Worm (Caenorhabditis elegans) whole organism, L1 larva: ENCODE results near the gene H20E11.1.
"Not testable (repeated sequence)": the region's sequence is repeated elsewhere in the genome, so short reads cannot be mapped to it uniquely, and the experiment has no call there.

Experiments
- C04F5.9 ChIP-seq: sonication (generic microtip); optimal IDR thresholded peaks from 2 replicates; lab custom pipeline; 2016; ENCODE audit warnings: missing genetic modification characterization, missing compliant biosample characterization
- C34B4.2 ChIP-seq: sonication (generic microtip); optimal IDR thresholded peaks from 2 replicates; lab custom pipeline; 2017; ENCODE audit warnings: mild to moderate bottlenecking, missing genetic modification characterization, missing compliant biosample characterization
- ama-1 ChIP-seq: fragments of 150-350 bp; optimal IDR thresholded peaks from 2 replicates; lab custom pipeline; 2014
- blmp-1 ChIP-seq: fragments of 150-350 bp; optimal IDR thresholded peaks from 2 replicates; lab custom pipeline; 2014; ENCODE audit warnings: missing biosample characterization, missing genetic modification characterization
- ceh-63 ChIP-seq: fragments of 200-800 bp; sonication (Bioruptor generic); optimal IDR thresholded peaks from 2 replicates; lab custom pipeline; 2018; ENCODE audit warnings: mild to moderate bottlenecking, missing genetic modification characterization, missing compliant biosample characterization
- ceh-82 ChIP-seq, 3 experiments: fragments of 150-350 bp in 1 of 3; sonication (generic microtip) in 2 of 3; optimal IDR thresholded peaks; 2 replicates each; lab custom pipeline; 2014 to 2017; ENCODE audit warnings: missing biosample characterization in 3 of 3, missing genetic modification characterization in 3 of 3
- ceh-90 ChIP-seq: sonication (generic microtip); optimal IDR thresholded peaks from 2 replicates; lab custom pipeline; 2016; ENCODE audit warnings: missing genetic modification characterization, missing compliant biosample characterization
- ces-1 ChIP-seq: fragments of 150-350 bp; optimal IDR thresholded peaks from 2 replicates; lab custom pipeline; 2014; ENCODE audit warnings: missing biosample characterization, missing genetic modification reagents, missing genetic modification characterization
- efl-1 ChIP-seq, 4 experiments: fragments of 150-350 bp; optimal IDR thresholded peaks in 3 of 4; peaks in 1 of 4; 1 replicate in 1 of 4; 2 replicates in 3 of 4; lab custom pipeline; 2014; ENCODE audit warnings: missing biosample characterization in 2 of 4, missing genetic modification characterization in 2 of 4, missing genetic modification reagents in 2 of 4
- efl-3 ChIP-seq: fragments of 200-800 bp; sonication (Bioruptor generic); optimal IDR thresholded peaks from 2 replicates; lab custom pipeline; 2018; ENCODE audit warnings: mild to moderate bottlenecking, missing genetic modification characterization, missing compliant biosample characterization
- egl-27 ChIP-seq, 2 experiments: fragments of 150-350 bp in 1 of 2; sonication (generic microtip); optimal IDR thresholded peaks; 3 replicates each; lab custom pipeline; 2017 to 2018; ENCODE audit warnings: missing biosample characterization in 2 of 2, missing genetic modification characterization in 2 of 2, missing genetic modification reagents in 2 of 2
- elt-2 ChIP-seq: sonication (generic microtip); optimal IDR thresholded peaks from 2 replicates; lab custom pipeline; 2016; ENCODE audit warnings: missing genetic modification characterization, mild to moderate bottlenecking, inconsistent platforms, missing compliant biosample characterization, missing genetic modification reagents
- elt-3 ChIP-seq, 6 experiments: fragments of 150-350 bp in 1 of 6; sonication (generic microtip); optimal IDR thresholded peaks; 2 replicates each; lab custom pipeline; 2017 to 2018; ENCODE audit warnings: missing biosample characterization in 6 of 6, missing genetic modification characterization in 6 of 6, inconsistent platforms in 1 of 6
- fos-1 ChIP-seq: fragments of 150-350 bp; optimal IDR thresholded peaks from 2 replicates; lab custom pipeline; 2014; ENCODE audit warnings: missing biosample characterization, missing genetic modification characterization
- hlh-17 ChIP-seq: fragments of 200-800 bp; sonication (Bioruptor generic); optimal IDR thresholded peaks from 2 replicates; lab custom pipeline; 2018; ENCODE audit warnings: missing genetic modification characterization, mild to moderate bottlenecking, missing compliant biosample characterization, moderate library complexity, borderline replicate concordance
- hlh-4 ChIP-seq: sonication (generic microtip); optimal IDR thresholded peaks from 2 replicates; lab custom pipeline; 2016; ENCODE audit warnings: mild to moderate bottlenecking, missing genetic modification characterization, missing compliant biosample characterization
- isw-1 ChIP-seq: fragments of 200-800 bp; sonication (Bioruptor generic); IDR thresholded peaks from 2 replicates; pipeline ENCODE4 v1.3.6; 2022; ENCODE audit warnings: missing genetic modification characterization, missing compliant biosample characterization
- jun-1 ChIP-seq: fragments of 150-350 bp; optimal IDR thresholded peaks from 2 replicates; lab custom pipeline; 2014; ENCODE audit warnings: missing biosample characterization, missing genetic modification reagents, missing genetic modification characterization
- lin-13 ChIP-seq: fragments of 150-350 bp; optimal IDR thresholded peaks from 2 replicates; lab custom pipeline; 2014; ENCODE audit warnings: missing biosample characterization, missing genetic modification reagents, missing genetic modification characterization
- lin-14 ChIP-seq: fragments of 200-800 bp; sonication (Bioruptor generic); optimal IDR thresholded peaks from 2 replicates; lab custom pipeline; 2018; ENCODE audit warnings: mild to moderate bottlenecking, missing genetic modification characterization, moderate library complexity, missing compliant biosample characterization
- lin-15B ChIP-seq: fragments of 150-350 bp; sonication (generic microtip); optimal IDR thresholded peaks from 3 replicates; lab custom pipeline; 2014; ENCODE audit warnings: missing biosample characterization, missing genetic modification characterization
- lin-35 ChIP-seq, 2 experiments: fragments of 150-350 bp; optimal IDR thresholded peaks; 2 replicates each; lab custom pipeline; 2014; ENCODE audit warnings: missing biosample characterization in 2 of 2, missing genetic modification characterization in 2 of 2, missing genetic modification reagents in 2 of 2
- lin-39 ChIP-seq: fragments of 150-350 bp; optimal IDR thresholded peaks from 2 replicates; lab custom pipeline; 2014; ENCODE audit warnings: missing biosample characterization, missing genetic modification reagents, missing genetic modification characterization
- mab-9 ChIP-seq: fragments of 200-800 bp; sonication (Bioruptor generic); IDR thresholded peaks from 2 replicates; pipeline ENCODE4 v1.3.6; 2022; ENCODE audit warnings: missing genetic modification reagents, missing genetic modification characterization, missing compliant biosample characterization
- mdl-1 ChIP-seq, 2 experiments: fragments of 150-350 bp; optimal IDR thresholded peaks; 2 replicates each; lab custom pipeline; 2014 to 2017; ENCODE audit warnings: missing biosample characterization in 2 of 2, missing genetic modification characterization in 2 of 2, inconsistent platforms in 1 of 2
- nhr-19 ChIP-seq: fragments of 200-800 bp; sonication (Bioruptor generic); conservative IDR thresholded peaks from 2 replicates; pipeline ENCODE4 v1.3.6; 2022; ENCODE audit warnings: missing genetic modification characterization, missing compliant biosample characterization
- nhr-237 ChIP-seq: fragments of 150-350 bp; optimal IDR thresholded peaks from 2 replicates; lab custom pipeline; 2014; ENCODE audit warnings: missing biosample characterization, missing genetic modification characterization
- nhr-28 ChIP-seq: fragments of 150-350 bp; optimal IDR thresholded peaks from 2 replicates; lab custom pipeline; 2014; ENCODE audit warnings: missing biosample characterization, missing genetic modification characterization
- nhr-47 ChIP-seq: sonication (generic microtip); optimal IDR thresholded peaks from 2 replicates; lab custom pipeline; 2016; ENCODE audit warnings: mild to moderate bottlenecking, missing genetic modification characterization, moderate library complexity, missing compliant biosample characterization
- nhr-71 ChIP-seq: sonication (generic microtip); optimal IDR thresholded peaks from 2 replicates; lab custom pipeline; 2016; ENCODE audit warnings: mild to moderate bottlenecking, missing genetic modification characterization, moderate library complexity, missing compliant biosample characterization
- nhr-76 ChIP-seq: sonication (generic microtip); optimal IDR thresholded peaks from 2 replicates; lab custom pipeline; 2017; ENCODE audit warnings: missing biosample characterization, missing genetic modification characterization
- nhr-77 ChIP-seq: fragments of 150-350 bp; optimal IDR thresholded peaks from 2 replicates; lab custom pipeline; 2014; ENCODE audit warnings: missing biosample characterization, missing genetic modification characterization
- pax-3 ChIP-seq: fragments of 200-800 bp; sonication (Bioruptor generic); optimal IDR thresholded peaks from 2 replicates; lab custom pipeline; 2018; ENCODE audit warnings: mild to moderate bottlenecking, missing genetic modification characterization, moderate library complexity, missing compliant biosample characterization
- pqm-1 ChIP-seq: sonication (generic microtip); optimal IDR thresholded peaks from 3 replicates; lab custom pipeline; 2017; ENCODE audit warnings: missing biosample characterization, missing genetic modification characterization
- skn-1 ChIP-seq: fragments of 150-350 bp; optimal IDR thresholded peaks from 2 replicates; lab custom pipeline; 2014; ENCODE audit warnings: missing biosample characterization, missing genetic modification characterization
- snu-23 ChIP-seq: sonication (generic microtip); optimal IDR thresholded peaks from 2 replicates; lab custom pipeline; 2016; ENCODE audit warnings: missing genetic modification characterization, missing compliant biosample characterization
- sptf-1 ChIP-seq: fragments of 150-350 bp; optimal IDR thresholded peaks from 2 replicates; lab custom pipeline; 2014; ENCODE audit warnings: missing biosample characterization, missing genetic modification characterization
- sup-37 ChIP-seq: fragments of 200-800 bp; sonication (Bioruptor generic); optimal IDR thresholded peaks from 2 replicates; lab custom pipeline; 2018; ENCODE audit warnings: mild to moderate bottlenecking, missing genetic modification characterization, missing compliant biosample characterization
- unc-30 ChIP-seq: sonication (generic microtip); optimal IDR thresholded peaks from 2 replicates; lab custom pipeline; 2017; ENCODE audit warnings: missing biosample characterization, missing genetic modification characterization
- unc-98 ChIP-seq: fragments of 200-800 bp; sonication (Bioruptor generic); IDR thresholded peaks from 2 replicates; pipeline ENCODE4 v1.3.6; 2022; ENCODE audit warnings: missing genetic modification characterization, missing compliant biosample characterization
- zag-1 ChIP-seq: fragments of 150-350 bp; optimal IDR thresholded peaks from 2 replicates; lab custom pipeline; 2014; ENCODE audit warnings: missing biosample characterization, missing genetic modification characterization
- ztf-11 ChIP-seq, 2 experiments: sonication (generic microtip); optimal IDR thresholded peaks; 2 replicates each; lab custom pipeline; 2016 to 2017; ENCODE audit warnings: missing genetic modification characterization in 2 of 2, missing biosample characterization in 1 of 2, missing compliant biosample characterization in 1 of 2

The H20E11.1 gene

DNA sequence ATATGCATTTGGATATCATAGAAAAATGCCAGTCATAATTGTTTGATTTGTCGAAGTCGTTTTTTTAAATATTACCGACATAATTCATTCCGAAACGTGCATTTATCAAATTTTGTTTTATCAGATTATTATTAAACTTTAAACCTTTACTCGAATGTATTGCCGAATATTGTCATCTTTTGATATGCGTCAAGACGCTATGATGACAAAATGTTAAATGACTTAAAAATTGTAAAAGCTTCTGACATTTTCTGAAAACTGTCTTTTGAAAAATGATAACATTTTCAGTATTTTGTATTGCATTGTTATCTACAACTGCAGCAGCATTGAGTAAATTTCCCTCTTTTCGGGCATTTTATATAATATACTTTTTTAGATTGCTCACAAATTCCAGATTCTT is 5.3 kb upstream of the H20E11.1 start, which contains the start of gene H20E11.3:
Gene H20E11.3 (plus strand): TSS at position 195 of the 400 bp plus-strand sequence.
- TF ChIP-seq elt-3 (tag; optimal IDR thresholded peaks at IDR 0.05; lab: Kevin White, UChicago): no peak
- TF ChIP-seq sup-37: no peak
- no peak for TF ChIP-seq efl-1 (optimal IDR thresholded peaks at IDR 0.05; lab: Kevin White, UChicago)
- no peak for TF ChIP-seq efl-1 (GFP tag; optimal IDR thresholded peaks at IDR 0.05 in 1 of 2; lab: Kevin White, UChicago)
- TF ChIP-seq unc-30 (tag; lab: Kevin White, UChicago): no peak
- TF ChIP-seq lin-15B (tag; lab: Kevin White, UChicago): no peak
- TF ChIP-seq ama-1 (lab: Kevin White, UChicago): no peak
- no peak for TF ChIP-seq jun-1 (tag; lab: Kevin White, UChicago)

DNA sequence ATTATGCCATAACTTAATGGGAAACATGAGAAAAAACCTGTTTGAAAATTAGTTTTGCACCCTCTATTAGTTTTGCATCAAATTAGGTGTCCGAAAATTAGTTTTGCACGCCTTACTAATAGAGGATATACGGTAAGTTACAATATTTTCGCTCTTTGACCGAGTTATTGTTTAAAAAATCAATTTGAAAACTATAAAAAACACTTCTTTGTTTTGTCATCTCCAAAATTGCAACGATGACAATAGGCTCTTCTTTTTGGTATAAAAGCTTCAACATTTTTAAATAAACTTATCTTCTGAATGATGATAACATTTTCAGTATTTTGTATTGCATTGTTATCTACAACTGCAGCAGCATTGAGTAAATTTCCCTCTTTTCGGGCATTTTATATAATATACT is 2.5 kb upstream of the H20E11.1 start, which contains the start of gene H20E11.2:
Gene H20E11.2 (plus strand): TSS at position 301 of the 400 bp plus-strand sequence.
- TF ChIP-seq skn-1 (tag; lab: Kevin White, UChicago); snu-23 (GFP tag; lab: Kevin White, UChicago); mdl-1 (tag; optimal IDR thresholded peaks at IDR 0.05; lab: Kevin White, UChicago): not testable (repeated sequence)

- TF ChIP-seq unc-98 (GFP tag; lab: Robert Waterston, UW): no peak
- TF ChIP-seq hlh-17 (GFP tag; lab: Kevin White, UChicago): no peak
- no peak for TF ChIP-seq lin-14 (GFP tag; lab: Kevin White, UChicago)
- TF ChIP-seq ceh-90 (tag; lab: Kevin White, UChicago): no peak
- TF ChIP-seq lin-13 (GFP tag; lab: Kevin White, UChicago): no peak
- TF ChIP-seq, all 84 proteins: peak for 0
Measured at ce11 chrIV:6832194-6832593, 2.2 kb downstream of the H20E11.1 start.

DNA sequence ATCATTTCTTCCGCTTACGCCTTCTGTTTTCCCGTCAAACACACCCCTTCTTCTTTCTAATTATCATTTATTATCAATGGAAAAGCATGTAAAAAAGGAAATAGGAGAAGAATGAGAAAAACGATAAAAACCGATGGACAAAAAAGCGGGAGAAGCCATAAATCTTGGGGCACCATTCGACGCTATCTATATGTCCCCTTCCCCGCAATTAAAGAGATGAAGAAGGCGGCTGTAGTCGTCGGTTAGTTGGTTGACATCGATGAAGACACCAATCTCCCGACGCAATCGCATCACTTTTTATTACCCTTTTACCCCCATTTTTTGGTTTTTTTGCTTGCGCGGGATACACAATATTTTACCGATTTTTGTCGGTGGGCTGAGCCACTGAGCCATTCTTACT is 3.7 kb downstream of the H20E11.1 start:
- TF ChIP-seq ces-1 (GFP tag; lab: Kevin White, UChicago) (no peak), pqm-1 (tag; lab: Kevin White, UChicago) (no peak), nhr-237 (tag; lab: Kevin White, UChicago) (no peak), C04F5.9 (tag; lab: Kevin White, UChicago) (no peak), mab-9 (GFP tag; lab: Robert Waterston, UW) (0 out of 2 replicates have a peak, but pooled peaks have one; percentile 8), elt-3 (tag; optimal IDR thresholded peaks at IDR 0.05; lab: Kevin White, UChicago) (peak in 1 of 6 experiments; percentile 14), blmp-1 (tag; lab: Kevin White, UChicago) (peak; percentile 47), nhr-77 (no peak), nhr-71 (tag; lab: Kevin White, UChicago) (no peak), sptf-1 (tag; lab: Kevin White, UChicago) (no peak), ama-1 (lab: Kevin White, UChicago) (no peak)

DNA sequence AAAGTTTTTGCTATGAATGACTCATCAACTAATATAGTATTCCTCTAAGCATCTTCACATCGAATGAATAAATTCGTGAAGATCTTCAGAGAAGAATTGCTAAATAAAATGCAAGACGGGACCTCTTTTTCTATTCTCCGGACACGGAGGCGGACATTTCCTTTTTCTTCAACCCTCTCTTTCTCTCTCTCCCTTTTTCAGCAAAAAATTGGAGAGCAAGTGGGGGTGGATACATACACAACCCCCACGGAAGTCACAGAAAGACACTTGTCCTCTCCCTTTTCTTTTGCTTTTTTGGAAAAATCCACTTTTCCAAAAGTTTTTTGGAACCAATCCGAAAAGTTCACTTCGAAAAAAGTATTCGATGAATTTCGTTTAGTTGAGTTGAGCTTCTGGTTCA is 4.8 kb downstream of the H20E11.1 start:
- TF ChIP-seq elt-3 (tag; optimal IDR thresholded peaks at IDR 0.05; lab: Kevin White, UChicago): no peak
- TF ChIP-seq ceh-82 (tag; optimal IDR thresholded peaks at IDR 0.05; lab: Kevin White, UChicago): peak in 1 of 3 experiments; percentile 29
- no peak for TF ChIP-seq efl-3 (GFP tag; lab: Kevin White, UChicago)
- TF ChIP-seq nhr-47 (tag; lab: Kevin White, UChicago): no peak
- TF ChIP-seq ztf-11 (tag; optimal IDR thresholded peaks at IDR 0.05; lab: Kevin White, UChicago): no peak
- no peak for TF ChIP-seq hlh-4 (tag; lab: Kevin White, UChicago)
- TF ChIP-seq fos-1 (tag; lab: Kevin White, UChicago): no peak
- no peak for TF ChIP-seq nhr-19
- TF ChIP-seq zag-1 (tag; lab: Kevin White, UChicago): no peak
- TF ChIP-seq nhr-28 (tag; lab: Kevin White, UChicago): no peak
- TF ChIP-seq egl-27 (tag; optimal IDR thresholded peaks at IDR 0.05; lab: Kevin White, UChicago): no peak
- no peak for TF ChIP-seq nhr-76
- TF ChIP-seq elt-2 (tag; lab: Kevin White, UChicago): no peak
- TF ChIP-seq ceh-90 (tag; lab: Kevin White, UChicago): no peak
- no peak for TF ChIP-seq pax-3 (tag; lab: Kevin White, UChicago)
- TF ChIP-seq sup-37: no peak
- TF ChIP-seq nhr-71 (tag; lab: Kevin White, UChicago): peak; percentile 10
- TF ChIP-seq C34B4.2 (tag; lab: Kevin White, UChicago): no peak
- no peak for TF ChIP-seq lin-15B (tag; lab: Kevin White, UChicago)
- no peak for TF ChIP-seq snu-23 (GFP tag; lab: Kevin White, UChicago)
- no peak for TF ChIP-seq unc-98 (GFP tag; lab: Robert Waterston, UW)
- peak; percentile 28 for TF ChIP-seq ces-1 (GFP tag; lab: Kevin White, UChicago)
- TF ChIP-seq lin-35 (GFP tag; optimal IDR thresholded peaks at IDR 0.05; lab: Kevin White, UChicago): no peak
- TF ChIP-seq isw-1 (GFP tag; lab: Robert Waterston, UW): peak; percentile 10; the same call in 1 of the 2 replicates
- TF ChIP-seq ceh-63 (GFP tag; lab: Kevin White, UChicago): no peak
- TF ChIP-seq sptf-1 (tag; lab: Kevin White, UChicago): no peak
- no peak for TF ChIP-seq nhr-237 (tag; lab: Kevin White, UChicago)
- no peak for TF ChIP-seq ama-1 (lab: Kevin White, UChicago)
- no peak for TF ChIP-seq lin-39 (tag; lab: Kevin White, UChicago)
